Worm (Caenorhabditis elegans) whole organism, young adult: Measurements from ENCODE around the gene K08F11.1.

ENCODE experiments used
- B0019.2 ChIP-seq: fragments of 200-800 bp; sonication (Bioruptor generic); conservative IDR thresholded peaks from 2 replicates; pipeline ENCODE4 v1.3.6; 2022; ENCODE audit warnings: missing genetic modification reagents, missing genetic modification characterization, missing compliant biosample characterization
- B0035.1 ChIP-seq: sonication (generic microtip); optimal IDR thresholded peaks from 2 replicates; lab custom pipeline; 2016; ENCODE audit warnings: missing genetic modification characterization, mild to moderate bottlenecking, missing compliant biosample characterization, missing genotype, missing genetic modification reagents
- B0261.1 ChIP-seq: sonication (generic microtip); optimal IDR thresholded peaks from 2 replicates; lab custom pipeline; 2016; ENCODE audit warnings: mild to moderate bottlenecking, missing genetic modification characterization, moderate library complexity, missing compliant biosample characterization
- B0336.3 ChIP-seq: fragments of 200-800 bp; sonication (Bioruptor generic); IDR thresholded peaks from 2 replicates; pipeline ENCODE4 v1.3.6; 2022; ENCODE audit warnings: missing genetic modification characterization, missing compliant biosample characterization
- C06A6.2 ChIP-seq: fragments of 200-800 bp; sonication (Bioruptor generic); conservative IDR thresholded peaks from 2 replicates; pipeline ENCODE4 v1.3.6; 2022; ENCODE audit warnings: missing genetic modification characterization, missing compliant biosample characterization
- D2030.7 ChIP-seq: fragments of 200-800 bp; sonication (Bioruptor generic); IDR thresholded peaks from 2 replicates; pipeline ENCODE4 v1.3.6; 2022; ENCODE audit warnings: missing genetic modification reagents, missing genetic modification characterization, missing compliant biosample characterization
- F33H1.4 ChIP-seq: fragments of 200-800 bp; sonication (Bioruptor generic); IDR thresholded peaks from 2 replicates; pipeline ENCODE4 v1.3.6; 2022; ENCODE audit warnings: missing genetic modification reagents, missing genetic modification characterization, missing compliant biosample characterization
- F37B4.10 ChIP-seq: fragments of 200-800 bp; sonication (Bioruptor generic); IDR thresholded peaks from 2 replicates; pipeline ENCODE4 v1.3.6; 2022; ENCODE audit warnings: missing genetic modification characterization, missing compliant biosample characterization
- K11D2.4 ChIP-seq: fragments of 200-800 bp; sonication (Bioruptor generic); IDR thresholded peaks from 2 replicates; pipeline ENCODE4 v1.3.6; 2022; ENCODE audit warnings: missing genetic modification reagents, missing genetic modification characterization, missing compliant biosample characterization
- K12H6.12 ChIP-seq: fragments of 200-800 bp; sonication (Bioruptor generic); optimal IDR thresholded peaks from 2 replicates; lab custom pipeline; 2018; ENCODE audit warnings: mild to moderate bottlenecking, missing genetic modification characterization, missing compliant biosample characterization
- T07F8.4 ChIP-seq: sonication (generic microtip); optimal IDR thresholded peaks from 2 replicates; lab custom pipeline; 2016; ENCODE audit warnings: mild to moderate bottlenecking, missing genetic modification characterization, moderate library complexity, missing compliant biosample characterization
- Y53G8AR.9 ChIP-seq: fragments of 200-800 bp; sonication (Bioruptor generic); conservative IDR thresholded peaks from 2 replicates; pipeline ENCODE4 v1.3.6; 2022; ENCODE audit warnings: missing genetic modification reagents, missing genetic modification characterization, missing compliant biosample characterization
- athp-1 ChIP-seq: sonication (generic microtip); optimal IDR thresholded peaks from 2 replicates; lab custom pipeline; 2017; ENCODE audit warnings: mild to moderate bottlenecking, missing genetic modification characterization, missing compliant biosample characterization
- attf-3 ChIP-seq: fragments of 200-800 bp; sonication (Bioruptor generic); conservative IDR thresholded peaks from 2 replicates; pipeline ENCODE4 v1.3.6; 2022; ENCODE audit warnings: missing genetic modification reagents, missing genetic modification characterization, missing compliant biosample characterization
- attf-6 ChIP-seq: fragments of 200-800 bp; sonication (Bioruptor generic); IDR thresholded peaks from 2 replicates; pipeline ENCODE4 v1.3.6; 2022; ENCODE audit warnings: missing genetic modification reagents, missing genetic modification characterization, missing compliant biosample characterization
- ccch-3 ChIP-seq: fragments of 200-800 bp; sonication (Bioruptor generic); optimal IDR thresholded peaks from 2 replicates; lab custom pipeline; 2018; ENCODE audit warnings: mild to moderate bottlenecking, missing genetic modification characterization, missing compliant biosample characterization
- cebp-1 ChIP-seq, 2 experiments: fragments of 200-800 bp in 1 of 2; sonication (Bioruptor generic) in 1 of 2; sonication (generic microtip) in 1 of 2; IDR thresholded peaks in 1 of 2; optimal IDR thresholded peaks in 1 of 2; 2 replicates each; pipeline versions ENCODE4 v1.3.6 to Lab custom; 2017 to 2022; ENCODE audit warnings: missing compliant biosample characterization in 2 of 2, missing genetic modification characterization in 2 of 2, mild to moderate bottlenecking in 1 of 2, missing genetic modification reagents in 1 of 2, moderate library complexity in 1 of 2
- ceh-100 ChIP-seq: fragments of 200-800 bp; sonication (Bioruptor generic); IDR thresholded peaks from 2 replicates; pipeline ENCODE4 v1.3.6; 2022; ENCODE audit warnings: missing genetic modification reagents, missing genetic modification characterization, missing compliant biosample characterization
- ceh-27 ChIP-seq: fragments of 200-800 bp; sonication (Bioruptor generic); optimal IDR thresholded peaks from 2 replicates; lab custom pipeline; 2018; ENCODE audit warnings: mild to moderate bottlenecking, missing genetic modification characterization, moderate library complexity, missing compliant biosample characterization
- ceh-58 ChIP-seq: fragments of 200-800 bp; sonication (Bioruptor generic); IDR thresholded peaks from 2 replicates; pipeline ENCODE4 v1.3.6; 2022; ENCODE audit warnings: missing genetic modification characterization, missing compliant biosample characterization
- chd-7 ChIP-seq: sonication (generic microtip); optimal IDR thresholded peaks from 2 replicates; lab custom pipeline; 2016; ENCODE audit warnings: mild to moderate bottlenecking, missing genetic modification characterization, moderate library complexity, missing compliant biosample characterization
- die-1 ChIP-seq: sonication (generic microtip); optimal IDR thresholded peaks from 2 replicates; lab custom pipeline; 2016; ENCODE audit warnings: missing genotype, mild to moderate bottlenecking, missing genetic modification characterization, missing compliant biosample characterization
- dpff-1 ChIP-seq: sonication (generic microtip); optimal IDR thresholded peaks from 2 replicates; lab custom pipeline; 2017; ENCODE audit warnings: mild to moderate bottlenecking, missing genetic modification characterization, missing compliant biosample characterization
- dpl-1 ChIP-seq: fragments of 150-350 bp; optimal IDR thresholded peaks from 2 replicates; lab custom pipeline; 2014; ENCODE audit warnings: missing biosample characterization, missing genetic modification reagents, missing genetic modification characterization
- fkh-3 ChIP-seq: sonication (generic microtip); optimal IDR thresholded peaks from 2 replicates; lab custom pipeline; 2016; ENCODE audit warnings: mild to moderate bottlenecking, missing genetic modification characterization, missing compliant biosample characterization
- gei-17 ChIP-seq: fragments of 200-800 bp; sonication (Bioruptor generic); optimal IDR thresholded peaks from 2 replicates; lab custom pipeline; 2018; ENCODE audit warnings: mild to moderate bottlenecking, missing genetic modification characterization, missing compliant biosample characterization
- him-1 ChIP-seq: sonication (generic microtip); optimal IDR thresholded peaks from 2 replicates; lab custom pipeline; 2016; ENCODE audit warnings: missing genotype, missing genetic modification reagents, missing genetic modification characterization, missing compliant biosample characterization
- hlh-12 ChIP-seq: sonication (generic microtip); optimal IDR thresholded peaks from 2 replicates; lab custom pipeline; 2016; ENCODE audit warnings: missing genetic modification characterization, missing compliant biosample characterization
- hmg-1.2 ChIP-seq: fragments of 200-800 bp; sonication (Bioruptor generic); IDR thresholded peaks from 2 replicates; pipeline ENCODE4 v1.3.6; 2022; ENCODE audit warnings: missing genetic modification reagents, missing genetic modification characterization, missing compliant biosample characterization
- hmg-20 ChIP-seq: fragments of 200-800 bp; sonication (Bioruptor generic); IDR thresholded peaks from 2 replicates; pipeline ENCODE4 v1.3.6; 2022; ENCODE audit warnings: missing genetic modification reagents, missing genetic modification characterization, missing compliant biosample characterization
- lin-26 ChIP-seq: fragments of 200-800 bp; sonication (Bioruptor generic); IDR thresholded peaks from 2 replicates; pipeline ENCODE4 v1.3.6; 2022; ENCODE audit warnings: missing genetic modification reagents, missing genetic modification characterization, missing compliant biosample characterization
- lin-35 ChIP-seq, 3 experiments: fragments of 150-350 bp in 2 of 3; sonication (generic microtip) in 1 of 3; optimal IDR thresholded peaks; 2 replicates each; lab custom pipeline; 2014 to 2018; ENCODE audit warnings: missing biosample characterization in 3 of 3, missing genetic modification characterization in 3 of 3, missing genetic modification reagents in 3 of 3
- lin-40 ChIP-seq: sonication (generic microtip); optimal IDR thresholded peaks from 2 replicates; lab custom pipeline; 2016; ENCODE audit warnings: missing genetic modification characterization, mild to moderate bottlenecking, missing compliant biosample characterization, missing genotype, missing genetic modification reagents
- madf-10 ChIP-seq: sonication (generic microtip); optimal IDR thresholded peaks from 2 replicates; lab custom pipeline; 2016; ENCODE audit warnings: mild to moderate bottlenecking, missing genetic modification characterization, missing compliant biosample characterization
- madf-3 ChIP-seq: fragments of 200-800 bp; sonication (Bioruptor generic); IDR thresholded peaks from 2 replicates; pipeline ENCODE4 v1.3.6; 2022; ENCODE audit warnings: missing genetic modification reagents, missing genetic modification characterization, missing compliant biosample characterization
- madf-6 ChIP-seq: fragments of 200-800 bp; sonication (Bioruptor generic); IDR thresholded peaks from 2 replicates; pipeline ENCODE4 v1.3.6; 2022; ENCODE audit warnings: missing genetic modification reagents, missing genetic modification characterization, missing compliant biosample characterization
- madf-8 ChIP-seq: fragments of 200-800 bp; sonication (Bioruptor generic); conservative IDR thresholded peaks from 2 replicates; pipeline ENCODE4 v1.3.6; 2022; ENCODE audit warnings: missing genetic modification reagents, missing genetic modification characterization, missing compliant biosample characterization
- mel-28 ChIP-seq: sonication (generic microtip); optimal IDR thresholded peaks from 2 replicates; lab custom pipeline; 2016; ENCODE audit warnings: borderline replicate concordance, mild to moderate bottlenecking, missing genetic modification characterization, missing compliant biosample characterization
- nfyb-1 ChIP-seq: fragments of 200-800 bp; sonication (Bioruptor generic); IDR thresholded peaks from 2 replicates; pipeline ENCODE4 v1.3.6; 2022; ENCODE audit warnings: missing genetic modification reagents, missing genetic modification characterization, missing compliant biosample characterization
- nhr-120 ChIP-seq: fragments of 200-800 bp; sonication (Bioruptor generic); IDR thresholded peaks from 2 replicates; pipeline ENCODE4 v1.3.6; 2022; ENCODE audit warnings: missing genetic modification characterization, missing compliant biosample characterization
- rcor-1 ChIP-seq: fragments of 200-800 bp; sonication (Bioruptor generic); IDR thresholded peaks from 2 replicates; pipeline ENCODE4 v1.3.6; 2022; ENCODE audit warnings: missing genetic modification reagents, missing genetic modification characterization, missing compliant biosample characterization
- rec-8 ChIP-seq, 2 experiments: sonication (generic microtip); optimal IDR thresholded peaks; 2 replicates each; lab custom pipeline; 2016; ENCODE audit warnings: mild to moderate bottlenecking in 2 of 2, missing genetic modification characterization in 2 of 2, missing genetic modification reagents in 2 of 2, missing genotype in 2 of 2, missing biosample characterization in 1 of 2, missing compliant biosample characterization in 1 of 2, moderate library complexity in 1 of 2
- repo-1 ChIP-seq: sonication (generic microtip); optimal IDR thresholded peaks from 2 replicates; lab custom pipeline; 2017; ENCODE audit warnings: mild to moderate bottlenecking, missing genetic modification characterization, missing compliant biosample characterization
- sea-2 ChIP-seq: fragments of 200-800 bp; sonication (Bioruptor generic); IDR thresholded peaks from 2 replicates; pipeline ENCODE4 v1.3.6; 2022; ENCODE audit warnings: missing genetic modification characterization, missing compliant biosample characterization
- somi-1 ChIP-seq: fragments of 200-800 bp; sonication (Bioruptor generic); optimal IDR thresholded peaks from 2 replicates; lab custom pipeline; 2018; ENCODE audit warnings: mild to moderate bottlenecking, missing genetic modification characterization, missing compliant biosample characterization
- tlf-1 ChIP-seq: fragments of 200-800 bp; sonication (Bioruptor generic); optimal IDR thresholded peaks from 2 replicates; lab custom pipeline; 2018; ENCODE audit warnings: mild to moderate bottlenecking, missing genetic modification characterization, missing compliant biosample characterization
- unc-130 ChIP-seq: sonication (generic microtip); optimal IDR thresholded peaks from 2 replicates; lab custom pipeline; 2016; ENCODE audit warnings: missing genetic modification reagents, missing genetic modification characterization, missing compliant biosample characterization
- zim-3 ChIP-seq: sonication (generic microtip); optimal IDR thresholded peaks from 2 replicates; lab custom pipeline; 2017; ENCODE audit warnings: mild to moderate bottlenecking, missing genetic modification characterization, moderate library complexity, missing compliant biosample characterization
- ztf-18 ChIP-seq: sonication (generic microtip); optimal IDR thresholded peaks from 2 replicates; lab custom pipeline; 2016; ENCODE audit warnings: missing genotype, mild to moderate bottlenecking, missing genetic modification characterization, missing compliant biosample characterization

The K08F11.1 gene

ce11 chrIV:4758659-4759058 is 34.0 kb downstream of the K08F11.1 start, which contains the start of gene Y17G9B.8 (continued):
- TF ChIP-seq ztf-18 (tag; lab: Kevin White, UChicago) (peak; percentile 9), rcor-1 (peak; percentile 40; the same call in 1 of the 2 replicates), fkh-3 (no peak), repo-1 (peak; percentile 11), gei-17 (GFP tag; lab: Kevin White, UChicago) (no peak), mel-28 (no peak), dpff-1 (no peak), zim-3 (tag; lab: Kevin White, UChicago) (no peak), cebp-1 (GFP tag; IDR thresholded peaks at IDR 0.05; lab: Robert Waterston, UW) (no peak), cebp-1 (tag; optimal IDR thresholded peaks at IDR 0.05; lab: Kevin White, UChicago) (peak; percentile 11), C06A6.2 (GFP tag; lab: Robert Waterston, UW) (no peak), die-1 (tag; lab: Kevin White, UChicago) (peak; percentile 25), hmg-1.2 (GFP tag; lab: Robert Waterston, UW) (peak; percentile 44; the same call in 1 of the 2 replicates), B0261.1 (tag; lab: Kevin White, UChicago) (no peak), ceh-27 (GFP tag; lab: Kevin White, UChicago) (peak; percentile 2), athp-1 (tag; lab: Kevin White, UChicago) (peak; percentile 10), D2030.7 (GFP tag; lab: Robert Waterston, UW) (no peak), Y53G8AR.9 (GFP tag; lab: Robert Waterston, UW) (no peak), somi-1 (GFP tag; lab: Kevin White, UChicago) (no peak), T07F8.4 (tag; lab: Kevin White, UChicago) (no peak), F37B4.10 (no peak), madf-3 (GFP tag; lab: Robert Waterston, UW) (no peak), B0336.3 (GFP tag; lab: Robert Waterston, UW) (peak; percentile 75), madf-10 (no peak), ceh-58 (no peak), lin-35 (GFP tag; optimal IDR thresholded peaks at IDR 0.05; lab: Kevin White, UChicago) (no peak), attf-3 (no peak), ccch-3 (no peak), K11D2.4 (GFP tag; lab: Robert Waterston, UW) (no peak), tlf-1 (GFP tag; lab: Kevin White, UChicago) (no peak), lin-40 (tag; lab: Kevin White, UChicago) (no peak), madf-8 (GFP tag; lab: Robert Waterston, UW) (no peak), rec-8 (tag; optimal IDR thresholded peaks at IDR 0.05; lab: Kevin White, UChicago) (no peak), attf-6 (GFP tag; lab: Robert Waterston, UW) (no peak), K12H6.12 (no peak), hlh-12 (tag; lab: Kevin White, UChicago) (no peak), unc-130 (no peak), hmg-20 (GFP tag; lab: Robert Waterston, UW) (no peak), sea-2 (no peak), F33H1.4 (GFP tag; lab: Robert Waterston, UW) (no peak), ceh-100 (GFP tag; lab: Robert Waterston, UW) (no peak), chd-7 (tag; lab: Kevin White, UChicago) (no peak), madf-6 (GFP tag; lab: Robert Waterston, UW) (peak; percentile 55; the same call in 1 of the 2 replicates), him-1 (tag; lab: Kevin White, UChicago) (no peak), dpl-1 (GFP tag; lab: Kevin White, UChicago) (no peak), nhr-120 (GFP tag; lab: Robert Waterston, UW) (no peak), B0019.2 (GFP tag; lab: Robert Waterston, UW) (no peak), nfyb-1 (GFP tag; lab: Robert Waterston, UW) (peak; percentile 72), B0035.1 (tag; lab: Kevin White, UChicago) (no peak), lin-26 (peak; percentile 44; the same call in 1 of the 2 replicates)
